Fruit fly (Drosophila melanogaster) whole organism, embryonic: Measurements from ENCODE around the gene dock.
A peak's percentile ranks its signal among the peaks of the same experiment; 100 is the strongest.

Experiments
- Atf-2 ChIP-seq: fragments of 200-800 bp; sonication (Bioruptor generic); optimal IDR thresholded peaks from 2 replicates; lab custom pipeline; 2016; ENCODE audit warnings: missing biosample characterization, missing genetic modification characterization
- Atf3 ChIP-seq: fragments of 200-800 bp; sonication (Bioruptor generic); optimal IDR thresholded peaks from 3 replicates; lab custom pipeline; 2016; ENCODE audit warnings: missing biosample characterization, missing genetic modification characterization
- BEAF-32 ChIP-seq: fragments of 200-800 bp; sonication (Bioruptor generic); optimal IDR thresholded peaks from 3 replicates; lab custom pipeline; 2017; ENCODE audit warnings: missing biosample characterization, missing genetic modification characterization, mild to moderate bottlenecking, moderate library complexity, missing genetic modification reagents
- BtbVII ChIP-seq: fragments of 200-800 bp; sonication (Bioruptor generic); optimal IDR thresholded peaks from 3 replicates; lab custom pipeline; 2017; ENCODE audit warnings: missing biosample characterization, mild to moderate bottlenecking, missing genetic modification characterization
- C15 ChIP-seq: fragments of 200-800 bp; sonication (Bioruptor generic); IDR thresholded peaks from 3 replicates; pipeline ENCODE4 v1.3.6; 2022; ENCODE audit warnings: missing biosample characterization, missing genetic modification characterization
- CG10321 ChIP-seq: fragments of 200-800 bp; sonication (Bioruptor generic); IDR thresholded peaks from 2 replicates; pipeline ENCODE4 v1.3.6; 2022; ENCODE audit warnings: missing biosample characterization, missing genetic modification characterization
- CG10366 ChIP-seq: fragments of 200-800 bp; sonication (Bioruptor generic); IDR thresholded peaks from 2 replicates; pipeline ENCODE4 v1.3.6; 2022; ENCODE audit warnings: missing biosample characterization, missing genetic modification characterization
- CG10543 ChIP-seq: fragments of 200-800 bp; sonication (Bioruptor generic); optimal IDR thresholded peaks from 3 replicates; lab custom pipeline; 2017; ENCODE audit warnings: missing biosample characterization, mild to moderate bottlenecking, missing genetic modification characterization, moderate library complexity
- CG1233 ChIP-seq: fragments of 200-800 bp; sonication (Bioruptor generic); optimal IDR thresholded peaks from 4 replicates; lab custom pipeline; 2018; ENCODE audit warnings: missing biosample characterization, mild to moderate bottlenecking, missing genetic modification characterization
- CG12744 ChIP-seq: fragments of 200-800 bp; sonication (Bioruptor generic); optimal IDR thresholded peaks from 2 replicates; lab custom pipeline; 2016; ENCODE audit warnings: missing biosample characterization, missing genetic modification characterization
- CG12769 ChIP-seq: fragments of 200-800 bp; sonication (Bioruptor generic); optimal IDR thresholded peaks from 2 replicates; lab custom pipeline; 2019; ENCODE audit warnings: missing biosample characterization, mild to moderate bottlenecking, missing genetic modification characterization, moderate library complexity
- CG14860 ChIP-seq: fragments of 200-800 bp; sonication (Bioruptor generic); IDR thresholded peaks from 3 replicates; pipeline ENCODE4 v1.3.6; 2022; ENCODE audit warnings: missing biosample characterization, missing genetic modification characterization; ENCODE audit not compliant: partially characterized antibody
- CG15601 ChIP-seq: fragments of 200-800 bp; sonication (Bioruptor generic); optimal IDR thresholded peaks from 3 replicates; lab custom pipeline; 2019; ENCODE audit warnings: missing biosample characterization, mild to moderate bottlenecking, missing genetic modification characterization, moderate library complexity
- CG16815 ChIP-seq: fragments of 200-800 bp; sonication (Bioruptor generic); optimal IDR thresholded peaks from 3 replicates; lab custom pipeline; 2017; ENCODE audit warnings: missing biosample characterization, mild to moderate bottlenecking, missing genetic modification characterization
- CG17328 ChIP-seq: fragments of 200-800 bp; sonication (Bioruptor generic); IDR thresholded peaks from 2 replicates; pipeline ENCODE4 v1.3.6; 2022; ENCODE audit warnings: missing biosample characterization, missing genetic modification characterization
- CG17359 ChIP-seq: fragments of 200-800 bp; sonication (Bioruptor generic); optimal IDR thresholded peaks from 3 replicates; lab custom pipeline; 2018; ENCODE audit warnings: missing biosample characterization, mild to moderate bottlenecking, missing genetic modification characterization, moderate library complexity
- CG1832 ChIP-seq: fragments of 200-800 bp; sonication (Bioruptor generic); optimal IDR thresholded peaks from 2 replicates; lab custom pipeline; 2017; ENCODE audit warnings: missing biosample characterization, mild to moderate bottlenecking, missing genetic modification characterization, inconsistent platforms
- CG2712 ChIP-seq: fragments of 200-800 bp; optimal IDR thresholded peaks from 3 replicates; lab custom pipeline; 2019; ENCODE audit warnings: missing biosample characterization, mild to moderate bottlenecking, missing genetic modification characterization, moderate library complexity
- CG6791 ChIP-seq: fragments of 200-800 bp; sonication (Bioruptor generic); IDR thresholded peaks from 3 replicates; pipeline ENCODE4 v1.3.6; 2022; ENCODE audit warnings: missing biosample characterization, missing genetic modification characterization; ENCODE audit not compliant: partially characterized antibody
- CG6813 ChIP-seq: fragments of 200-800 bp; sonication (Bioruptor generic); optimal IDR thresholded peaks from 2 replicates; lab custom pipeline; 2017; ENCODE audit warnings: missing biosample characterization, missing genetic modification characterization, mild to moderate bottlenecking, moderate library complexity, missing genetic modification reagents
- CG8089 ChIP-seq: fragments of 200-800 bp; sonication (Bioruptor generic); optimal IDR thresholded peaks from 3 replicates; lab custom pipeline; 2016; ENCODE audit warnings: missing biosample characterization, missing genetic modification characterization
- CG8765 ChIP-seq: fragments of 200-800 bp; sonication (Bioruptor generic); IDR thresholded peaks from 2 replicates; pipeline ENCODE4 v1.3.6; 2022; ENCODE audit warnings: missing biosample characterization, missing genetic modification characterization
- CG8944 ChIP-seq: fragments of 200-800 bp; sonication (Bioruptor generic); optimal IDR thresholded peaks from 3 replicates; lab custom pipeline; 2016; ENCODE audit warnings: missing biosample characterization, missing genetic modification characterization
- CG9437 ChIP-seq: fragments of 200-800 bp; sonication (Bioruptor generic); optimal IDR thresholded peaks from 2 replicates; lab custom pipeline; 2018; ENCODE audit warnings: missing biosample characterization, mild to moderate bottlenecking, missing genetic modification characterization
- CG9817 ChIP-seq: fragments of 200-800 bp; sonication (Bioruptor generic); optimal IDR thresholded peaks from 2 replicates; lab custom pipeline; 2018; ENCODE audit warnings: missing biosample characterization, mild to moderate bottlenecking, missing genetic modification characterization, moderate library complexity
- CG9876 ChIP-seq: fragments of 200-800 bp; sonication (Bioruptor generic); optimal IDR thresholded peaks from 2 replicates; lab custom pipeline; 2016; ENCODE audit warnings: missing biosample characterization, missing genetic modification characterization
- CG9932 ChIP-seq: fragments of 200-800 bp; sonication (Bioruptor generic); IDR thresholded peaks from 2 replicates; pipeline ENCODE4 v1.3.6; 2022; ENCODE audit warnings: missing biosample characterization, missing genetic modification characterization
- D19B ChIP-seq: fragments of 200-800 bp; sonication (Bioruptor generic); optimal IDR thresholded peaks from 2 replicates; lab custom pipeline; 2017; ENCODE audit warnings: missing biosample characterization, mild to moderate bottlenecking, missing genetic modification characterization
- Dad ChIP-seq: fragments of 200-800 bp; sonication (Bioruptor generic); optimal IDR thresholded peaks from 3 replicates; lab custom pipeline; 2016; ENCODE audit warnings: missing biosample characterization, missing genetic modification characterization
- Fer3 ChIP-seq: fragments of 200-800 bp; sonication (Bioruptor generic); optimal IDR thresholded peaks from 2 replicates; lab custom pipeline; 2018; ENCODE audit warnings: missing biosample characterization, mild to moderate bottlenecking, missing genetic modification characterization, moderate library complexity
- H15 ChIP-seq: fragments of 200-800 bp; sonication (Bioruptor generic); IDR thresholded peaks from 3 replicates; pipeline ENCODE4 v1.3.6; 2022; ENCODE audit warnings: missing biosample characterization, missing genetic modification characterization
- HLH3B ChIP-seq: fragments of 200-800 bp; sonication (Bioruptor generic); IDR thresholded peaks from 2 replicates; pipeline ENCODE4 v1.3.6; 2022; ENCODE audit warnings: missing biosample characterization, missing genetic modification characterization
- HmgZ ChIP-seq: fragments of 200-800 bp; sonication (Bioruptor generic); optimal IDR thresholded peaks from 2 replicates; lab custom pipeline; 2018; ENCODE audit warnings: missing biosample characterization, mild to moderate bottlenecking, missing genetic modification characterization
- Max ChIP-seq: fragments of 200-800 bp; sonication (Bioruptor generic); optimal IDR thresholded peaks from 2 replicates; lab custom pipeline; 2016; ENCODE audit warnings: missing biosample characterization, mild to moderate bottlenecking, missing genetic modification characterization
- Ptx1 ChIP-seq: fragments of 200-800 bp; sonication (Bioruptor generic); IDR thresholded peaks from 2 replicates; pipeline ENCODE4 v1.3.6; 2022; ENCODE audit warnings: missing biosample characterization, missing genetic modification characterization
- aop ChIP-seq: fragments of 200-800 bp; sonication (Bioruptor generic); IDR thresholded peaks from 2 replicates; pipeline ENCODE4 v1.3.6; 2022; ENCODE audit warnings: missing biosample characterization, missing genetic modification characterization
- bsh ChIP-seq, 2 experiments: fragments of 200-800 bp; sonication (Bioruptor generic); optimal IDR thresholded peaks; 2 replicates each; lab custom pipeline; 2017 to 2018; ENCODE audit warnings: mild to moderate bottlenecking in 2 of 2, missing biosample characterization in 2 of 2, missing genetic modification characterization in 2 of 2, moderate library complexity in 1 of 2
- btn ChIP-seq: fragments of 200-800 bp; sonication (Bioruptor generic); optimal IDR thresholded peaks from 2 replicates; lab custom pipeline; 2016; ENCODE audit warnings: missing biosample characterization, missing genetic modification characterization
- ci ChIP-seq: fragments of 200-800 bp; sonication (Bioruptor generic); IDR thresholded peaks from 3 replicates; pipeline ENCODE4 v1.3.6; 2022; ENCODE audit warnings: missing biosample characterization, missing genetic modification characterization
- eve ChIP-seq, 2 experiments: fragments of >200 bp; optimal IDR thresholded peaks; 2 replicates each; lab custom pipeline; 2017; ENCODE audit warnings: missing biosample characterization in 2 of 2, missing genetic modification characterization in 2 of 2
- gro ChIP-seq: fragments of 200-800 bp; sonication (Bioruptor generic); optimal IDR thresholded peaks from 2 replicates; lab custom pipeline; 2016; ENCODE audit warnings: missing biosample characterization, missing genetic modification characterization
- lab ChIP-seq: fragments of 200-800 bp; sonication (Bioruptor generic); optimal IDR thresholded peaks from 3 replicates; lab custom pipeline; 2017; ENCODE audit warnings: missing biosample characterization, missing genetic modification characterization, mild to moderate bottlenecking, moderate library complexity, missing genetic modification reagents
- mam ChIP-seq: fragments of 200-800 bp; sonication (Bioruptor generic); optimal IDR thresholded peaks from 3 replicates; lab custom pipeline; 2016; ENCODE audit warnings: missing biosample characterization, missing genetic modification characterization
- otp ChIP-seq: fragments of 200-800 bp; sonication (Bioruptor generic); IDR thresholded peaks from 3 replicates; pipeline ENCODE4, ENCODE4 v1.3.6; 2022; ENCODE audit warnings: missing biosample characterization, missing genetic modification characterization
- pho ChIP-seq: fragments of 200-800 bp; sonication (Bioruptor generic); optimal IDR thresholded peaks from 2 replicates; lab custom pipeline; 2016; ENCODE audit warnings: missing biosample characterization, missing genetic modification characterization
- ranshi ChIP-seq: fragments of 200-800 bp; sonication (Bioruptor generic); IDR thresholded peaks from 2 replicates; pipeline ENCODE4 v1.3.6; 2022; ENCODE audit warnings: missing biosample characterization, missing genetic modification characterization
- repo ChIP-seq: fragments of 200-800 bp; sonication (Bioruptor generic); optimal IDR thresholded peaks from 2 replicates; lab custom pipeline; 2016; ENCODE audit warnings: missing biosample characterization, missing genetic modification characterization
- sens ChIP-seq: fragments of 200-800 bp; sonication (Bioruptor generic); peaks from one replicate; lab custom pipeline; 2016; ENCODE audit warnings: missing biosample characterization, missing genetic modification characterization
- toy ChIP-seq: fragments of 200-800 bp; sonication (Bioruptor generic); IDR thresholded peaks from 2 replicates; pipeline ENCODE4 v1.3.6; 2022; ENCODE audit warnings: missing biosample characterization, missing genetic modification characterization
- unpg ChIP-seq: fragments of 200-800 bp; sonication (Bioruptor generic); optimal IDR thresholded peaks from 3 replicates; lab custom pipeline; 2018; ENCODE audit warnings: missing biosample characterization, mild to moderate bottlenecking, missing genetic modification characterization, moderate library complexity
- vnd ChIP-seq: fragments of 200-800 bp; sonication (Bioruptor generic); IDR thresholded peaks from 3 replicates; pipeline ENCODE4 v1.3.6; 2022; ENCODE audit warnings: missing biosample characterization, missing genetic modification characterization; ENCODE audit not compliant: partially characterized antibody

The dock gene

DNA sequence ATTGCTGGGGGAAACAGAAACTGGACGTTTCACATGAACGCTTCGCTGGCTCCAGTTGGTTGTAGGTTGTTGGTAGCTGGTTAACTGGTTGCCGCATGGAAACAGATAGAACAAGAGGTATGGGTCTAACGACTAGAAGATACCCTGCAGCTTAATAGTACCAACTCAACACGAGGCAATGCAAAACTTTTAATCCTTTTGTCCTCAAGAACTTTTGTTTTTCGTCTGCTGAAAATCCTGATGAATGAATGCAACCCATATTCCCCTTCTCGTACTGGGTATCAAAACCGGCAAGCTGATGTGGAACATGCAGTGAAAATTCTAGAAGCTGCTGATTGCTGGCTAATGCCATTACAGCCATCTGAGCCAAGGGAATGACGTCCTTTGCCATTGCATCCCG lies 12.2 kb downstream of the dock start:
- no peak for TF ChIP-seq Dad (GFP tag; lab: Kevin White, UChicago)
- peak; percentile 48 for TF ChIP-seq CG9932
- peak; percentile 54 for TF ChIP-seq Atf-2
- 0 out of 2 replicates have a peak, but pooled peaks have one; percentile 14 for TF ChIP-seq CG10366 (GFP tag; lab: Robert Waterston, UW)
- TF ChIP-seq bsh (GFP tag; optimal IDR thresholded peaks at IDR 0.05; lab: Kevin White, UChicago), result peak; percentile 15 to 75
- no peak for TF ChIP-seq CG6813
- TF ChIP-seq CG12744 (GFP tag; lab: Kevin White, UChicago), result no peak
- peak; percentile 10 for TF ChIP-seq CG9437
- TF ChIP-seq CG2712, result no peak
- peak; percentile 66 for TF ChIP-seq CG17328 (GFP tag; lab: Robert Waterston, UW)
- no peak for TF ChIP-seq gro (GFP tag; lab: Kevin White, UChicago)
- no peak for TF ChIP-seq BEAF-32 (GFP tag; lab: Kevin White, UChicago)
- peak; percentile 87 for TF ChIP-seq ci (GFP tag; lab: Robert Waterston, UW)
- no peak for TF ChIP-seq eve (GFP tag; optimal IDR thresholded peaks at IDR 0.05; lab: Kevin White, UChicago)
- no peak for TF ChIP-seq H15 (GFP tag; lab: Robert Waterston, UW)
- no peak for TF ChIP-seq HmgZ
- no peak for TF ChIP-seq aop
- TF ChIP-seq ranshi (GFP tag; lab: Robert Waterston, UW), result peak; percentile 40; the same call in 1 of the 2 replicates
- no peak for TF ChIP-seq repo (GFP tag; lab: Kevin White, UChicago)
- no peak for TF ChIP-seq toy (GFP tag; lab: Robert Waterston, UW)
- peak; percentile 54 for TF ChIP-seq CG9876 (GFP tag; lab: Kevin White, UChicago)
- TF ChIP-seq CG10543, result no peak
- no peak for TF ChIP-seq CG1233
- peak; percentile 52 for TF ChIP-seq CG8944 (GFP tag; lab: Kevin White, UChicago)
- peak; percentile 89 for TF ChIP-seq sens (GFP tag; lab: Kevin White, UChicago)
- peak; percentile 29; the same call in 1 of the 2 replicates for TF ChIP-seq HLH3B (GFP tag; lab: Robert Waterston, UW)
- TF ChIP-seq otp (GFP tag; lab: Robert Waterston, UW), result peak; percentile 58; the same call in 1 of the 3 replicates
- no peak for TF ChIP-seq CG15601 (tag; lab: Kevin White, UChicago)
- TF ChIP-seq Atf3 (GFP tag; lab: Kevin White, UChicago), result peak; percentile 19
- TF ChIP-seq CG14860, result no peak
- TF ChIP-seq Ptx1 (GFP tag; lab: Robert Waterston, UW), result 0 out of 2 replicates have a peak, but pooled peaks have one; percentile 9
- TF ChIP-seq lab, result no peak
- TF ChIP-seq Fer3 (tag; lab: Kevin White, UChicago), result no peak
- TF ChIP-seq unpg (GFP tag; lab: Kevin White, UChicago), result no peak
- peak; percentile 40 for TF ChIP-seq CG9817 (tag; lab: Kevin White, UChicago)
- no peak for TF ChIP-seq btn
- no peak for TF ChIP-seq vnd (GFP tag; lab: Robert Waterston, UW)
- TF ChIP-seq Max, result no peak
- TF ChIP-seq CG12769 (tag; lab: Kevin White, UChicago), result peak; percentile 64
- no peak for TF ChIP-seq CG10321
- TF ChIP-seq mam, result peak; percentile 32
- TF ChIP-seq CG16815, result peak; percentile 39
- no peak for TF ChIP-seq pho
- 0 out of 3 replicates have a peak, but pooled peaks have one; percentile 8 for TF ChIP-seq C15
- TF ChIP-seq D19B, result peak; percentile 41
- TF ChIP-seq CG8765, result no peak
- TF ChIP-seq CG6791 (GFP tag; lab: Robert Waterston, UW), result no peak
- peak; percentile 0 for TF ChIP-seq CG17359
- no peak for TF ChIP-seq CG1832 (GFP tag; lab: Kevin White, UChicago)
- no peak for TF ChIP-seq BtbVII (GFP tag; lab: Kevin White, UChicago)
- TF ChIP-seq CG8089, result peak; percentile 11
